Worm (Caenorhabditis elegans) whole organism, mixed stage, embryonic: ENCODE results near the gene F41G3.20.
A peak's percentile ranks its signal among the peaks of the same experiment; 100 is the strongest.

Experiments
- M03D4.4 ChIP-seq: sonication (generic microtip); optimal IDR thresholded peaks from 2 replicates; lab custom pipeline; 2017; ENCODE audit warnings: mild to moderate bottlenecking, missing genetic modification characterization, missing compliant biosample characterization
- bed-3 ChIP-seq: fragments of 200-800 bp; sonication (Bioruptor generic); optimal IDR thresholded peaks from 3 replicates; lab custom pipeline; 2018; ENCODE audit warnings: mild to moderate bottlenecking, missing genetic modification characterization, moderate library complexity, missing compliant biosample characterization
- blmp-1 ChIP-seq: fragments of 150-350 bp; optimal IDR thresholded peaks from 2 replicates; lab custom pipeline; 2014; ENCODE audit warnings: missing biosample characterization, missing genetic modification characterization
- ceh-39 ChIP-seq: fragments of 150-350 bp; optimal IDR thresholded peaks from 2 replicates; lab custom pipeline; 2014; ENCODE audit warnings: missing biosample characterization, missing genetic modification characterization
- ceh-43 ChIP-seq: fragments of 200-800 bp; sonication (Bioruptor generic); optimal IDR thresholded peaks from 2 replicates; lab custom pipeline; 2018; ENCODE audit warnings: mild to moderate bottlenecking, missing genetic modification characterization, moderate library complexity, missing compliant biosample characterization
- ceh-83 ChIP-seq: fragments of 200-800 bp; sonication (Bioruptor generic); optimal IDR thresholded peaks from 2 replicates; lab custom pipeline; 2018; ENCODE audit warnings: mild to moderate bottlenecking, missing genetic modification characterization, missing compliant biosample characterization
- ces-1 ChIP-seq: fragments of 150-350 bp; optimal IDR thresholded peaks from 2 replicates; lab custom pipeline; 2014; ENCODE audit warnings: missing biosample characterization, missing genetic modification reagents, missing genetic modification characterization
- cnd-1 ChIP-seq: fragments of 200-800 bp; sonication (Bioruptor generic); optimal IDR thresholded peaks from 2 replicates; lab custom pipeline; 2018; ENCODE audit warnings: mild to moderate bottlenecking, missing genetic modification characterization, missing compliant biosample characterization
- elt-1 ChIP-seq: sonication (generic microtip); optimal IDR thresholded peaks from 2 replicates; lab custom pipeline; 2017; ENCODE audit warnings: missing genetic modification characterization, mild to moderate bottlenecking, missing compliant biosample characterization, antibody characterized with exemption, moderate library complexity, borderline replicate concordance; ENCODE audit not compliant: insufficient read depth
- elt-3 ChIP-seq: fragments of 150-350 bp; optimal IDR thresholded peaks from 2 replicates; lab custom pipeline; 2014; ENCODE audit warnings: missing biosample characterization, missing genetic modification characterization
- flh-1 ChIP-seq: fragments of 200-800 bp; sonication (Bioruptor generic); optimal IDR thresholded peaks from 2 replicates; lab custom pipeline; 2018; ENCODE audit warnings: mild to moderate bottlenecking, missing genetic modification characterization, moderate library complexity, missing compliant biosample characterization
- hlh-1 ChIP-seq: fragments of 150-350 bp; optimal IDR thresholded peaks from 2 replicates; lab custom pipeline; 2014; ENCODE audit warnings: missing biosample characterization, missing genetic modification reagents, missing genetic modification characterization
- lin-13 ChIP-seq: fragments of 150-350 bp; optimal IDR thresholded peaks from 2 replicates; lab custom pipeline; 2014; ENCODE audit warnings: missing biosample characterization, missing genetic modification characterization
- lin-32 ChIP-seq: fragments of 200-800 bp; sonication (Bioruptor generic); optimal IDR thresholded peaks from 2 replicates; lab custom pipeline; 2018; ENCODE audit warnings: mild to moderate bottlenecking, missing genetic modification characterization, missing compliant biosample characterization
- lsy-2 ChIP-seq: fragments of 150-350 bp; optimal IDR thresholded peaks from 2 replicates; lab custom pipeline; 2014; ENCODE audit warnings: missing biosample characterization, missing genetic modification characterization
- mep-1 ChIP-seq: fragments of 150-350 bp; optimal IDR thresholded peaks from 2 replicates; lab custom pipeline; 2017; ENCODE audit warnings: missing biosample characterization, missing genetic modification reagents, missing genetic modification characterization, inconsistent platforms
- mls-2 ChIP-seq: sonication (generic microtip); optimal IDR thresholded peaks from 2 replicates; lab custom pipeline; 2016; ENCODE audit warnings: mild to moderate bottlenecking, missing genetic modification characterization, moderate library complexity, missing compliant biosample characterization
- nhr-12 ChIP-seq: fragments of 150-350 bp; optimal IDR thresholded peaks from 2 replicates; lab custom pipeline; 2014; ENCODE audit warnings: missing biosample characterization, missing genetic modification characterization
- nhr-237 ChIP-seq: fragments of 150-350 bp; optimal IDR thresholded peaks from 2 replicates; lab custom pipeline; 2014; ENCODE audit warnings: missing biosample characterization, missing genetic modification characterization
- nhr-28 ChIP-seq: fragments of 150-350 bp; optimal IDR thresholded peaks from 2 replicates; lab custom pipeline; 2014; ENCODE audit warnings: missing biosample characterization, missing genetic modification characterization
- nhr-76 ChIP-seq: sonication (generic microtip); optimal IDR thresholded peaks from 2 replicates; lab custom pipeline; 2017; ENCODE audit warnings: missing biosample characterization, missing genetic modification characterization
- pha-4 ChIP-seq: fragments of 150-350 bp; optimal IDR thresholded peaks from 2 replicates; lab custom pipeline; 2018; ENCODE audit warnings: missing biosample characterization, missing genetic modification reagents, missing genetic modification characterization
- sem-2 ChIP-seq: fragments of 200-800 bp; sonication (Bioruptor generic); optimal IDR thresholded peaks from 2 replicates; lab custom pipeline; 2018; ENCODE audit warnings: mild to moderate bottlenecking, missing genetic modification characterization, missing compliant biosample characterization
- sptf-1 ChIP-seq: sonication (generic microtip); optimal IDR thresholded peaks from 2 replicates; lab custom pipeline; 2017; ENCODE audit warnings: mild to moderate bottlenecking, missing genetic modification characterization, moderate library complexity, missing compliant biosample characterization
- unc-120 ChIP-seq: sonication (generic microtip); optimal IDR thresholded peaks from 2 replicates; lab custom pipeline; 2017; ENCODE audit warnings: missing genetic modification characterization, missing compliant biosample characterization; ENCODE audit not compliant: poor library complexity, severe bottlenecking
- unc-39 ChIP-seq: fragments of 150-350 bp; optimal IDR thresholded peaks from 2 replicates; lab custom pipeline; 2014; ENCODE audit warnings: missing biosample characterization, missing genetic modification characterization
- unc-62 ChIP-seq: fragments of 150-350 bp; optimal IDR thresholded peaks from 2 replicates; lab custom pipeline; 2014; ENCODE audit warnings: missing biosample characterization, missing genetic modification reagents, missing genetic modification characterization
- ztf-11 ChIP-seq: fragments of 150-350 bp; optimal IDR thresholded peaks from 2 replicates; lab custom pipeline; 2014; ENCODE audit warnings: missing biosample characterization, missing genetic modification characterization

Gene F41G3.20

DNA sequence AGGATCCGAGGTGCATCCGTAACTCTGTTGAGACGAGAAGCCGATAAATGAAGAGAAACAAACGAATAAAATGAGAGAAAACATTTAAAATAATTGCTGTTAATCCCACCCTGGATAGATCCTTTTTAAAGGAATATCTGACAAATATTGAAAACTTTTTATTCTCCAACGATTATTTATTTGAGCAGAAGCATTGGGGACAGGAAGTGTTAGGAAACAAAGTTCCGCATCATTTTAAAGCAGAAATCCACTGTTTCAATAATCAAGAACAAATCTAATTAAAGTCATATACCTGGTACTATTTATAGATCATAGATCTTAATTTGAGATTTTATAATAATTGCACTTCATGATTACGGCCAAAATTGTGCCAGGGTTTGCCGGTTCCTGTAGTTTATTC lies at the start of gene F41G3.20:
Gene F41G3.20, minus strand, starts transcription at position 101 of the 400 bp plus-strand sequence.
- TF ChIP-seq elt-3 (tag; lab: Kevin White, UChicago) (no peak), mls-2 (tag; lab: Kevin White, UChicago) (no peak), pha-4 (tag; lab: Kevin White, UChicago) (no peak), nhr-28 (no peak), nhr-76 (tag; lab: Kevin White, UChicago) (no peak), lsy-2 (tag; lab: Kevin White, UChicago) (no peak), lin-13 (tag; lab: Kevin White, UChicago) (no peak), unc-39 (no peak), sem-2 (GFP tag; lab: Kevin White, UChicago) (no peak), ceh-83 (GFP tag; lab: Kevin White, UChicago) (no peak), bed-3 (GFP tag; lab: Kevin White, UChicago) (no peak), elt-1 (tag; lab: Kevin White, UChicago) (no peak)

DNA sequence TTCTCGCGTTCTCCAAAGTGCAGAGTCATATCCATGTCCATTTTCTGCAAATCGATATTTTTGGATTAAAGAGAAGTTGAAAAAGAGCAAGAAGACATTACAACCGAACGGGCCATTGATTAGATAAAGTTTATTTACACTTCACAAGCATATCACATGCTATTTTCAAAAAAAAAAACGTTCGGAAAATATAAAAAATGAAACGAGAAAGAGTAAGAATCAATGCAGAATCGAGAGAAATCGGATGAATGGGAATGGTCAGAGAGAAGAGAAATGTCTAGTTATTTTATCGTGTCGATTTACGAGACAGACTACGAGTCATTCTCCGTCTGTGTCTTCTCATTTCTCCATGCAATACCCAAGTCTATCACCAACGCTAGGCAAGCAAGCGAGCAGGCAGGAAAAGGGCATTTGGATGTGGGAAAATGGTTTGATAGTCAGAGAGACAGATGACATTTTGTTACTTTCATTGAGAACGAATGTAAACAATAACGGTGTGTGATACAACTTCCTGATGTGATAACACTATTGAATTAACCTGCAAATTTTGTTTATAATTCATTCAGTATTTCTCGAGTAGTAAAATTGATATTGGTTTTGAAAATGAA lies 49.4 kb upstream of the F41G3.20 start, which contains the start of gene F31E8.4:
Gene F31E8.4, minus strand, starts transcription at position 51 of the 608 bp plus-strand sequence.
- TF ChIP-seq ces-1 (GFP tag; lab: Kevin White, UChicago) (no peak), elt-1 (tag; lab: Kevin White, UChicago) (no peak), unc-39 (no peak), lin-13 (tag; lab: Kevin White, UChicago) (no peak), unc-120 (tag; lab: Kevin White, UChicago) (no peak), cnd-1 (tag; lab: Kevin White, UChicago) (no peak), ztf-11 (tag; lab: Kevin White, UChicago) (no peak), lsy-2 (tag; lab: Kevin White, UChicago) (no peak), hlh-1 (tag; lab: Kevin White, UChicago) (no peak), ceh-43 (GFP tag; lab: Kevin White, UChicago) (no peak), blmp-1 (no peak), mep-1 (tag; lab: Kevin White, UChicago) (no peak)

ce11 chrII:6791891-6792290 lies 41.1 kb upstream of the F41G3.20 start, which contains the start of gene T13C2.2:
T13C2.2 (plus strand) TSS chrII:6792191.
- no peak for TF ChIP-seq flh-1 (GFP tag; lab: Kevin White, UChicago)

- TF ChIP-seq elt-3 (tag; lab: Kevin White, UChicago) (no peak), nhr-12 (tag; lab: Kevin White, UChicago) (no peak), nhr-76 (tag; lab: Kevin White, UChicago) (no peak), flh-1 (GFP tag; lab: Kevin White, UChicago) (no peak), unc-62 (GFP tag; lab: Kevin White, UChicago) (peak; percentile 51), hlh-1 (tag; lab: Kevin White, UChicago) (peak; percentile 66), ceh-83 (GFP tag; lab: Kevin White, UChicago) (no peak)
These were observed 38.0 kb upstream of the F41G3.20 start, which contains the start of gene T13C2.3 for ce11 chrII:6788672-6789298. T13C2.3 (plus strand) TSS chrII:6789248.

DNA sequence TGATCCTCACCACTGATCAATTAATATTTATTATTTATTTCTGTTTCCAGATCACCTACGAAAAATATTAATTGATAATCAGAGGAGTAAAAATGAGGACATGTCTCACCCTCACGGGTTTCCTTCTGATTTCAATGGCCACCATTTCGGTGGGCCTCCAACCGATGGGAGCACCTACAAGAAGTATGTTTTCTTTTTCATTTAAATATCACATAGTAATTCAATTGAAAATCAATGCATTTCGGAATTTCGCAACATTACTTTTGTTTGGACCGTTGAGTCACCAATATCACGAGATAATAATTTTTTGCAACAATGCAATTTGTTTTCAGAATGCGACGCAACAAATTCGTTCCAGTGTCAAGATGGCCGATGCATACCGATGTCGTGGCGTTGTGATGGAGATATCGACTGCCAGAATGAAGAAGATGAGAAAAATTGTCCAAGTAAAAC lies 32.6 kb upstream of the F41G3.20 start, which contains the start of gene gldi-2:
Gene gldi-2, plus strand, starts transcription at position 51 of the 453 bp plus-strand sequence.
- TF ChIP-seq lin-32 (no peak), lsy-2 (tag; lab: Kevin White, UChicago) (no peak), nhr-237 (tag; lab: Kevin White, UChicago) (no peak), ceh-43 (GFP tag; lab: Kevin White, UChicago) (no peak), bed-3 (GFP tag; lab: Kevin White, UChicago) (no peak), nhr-12 (tag; lab: Kevin White, UChicago) (no peak)

DNA sequence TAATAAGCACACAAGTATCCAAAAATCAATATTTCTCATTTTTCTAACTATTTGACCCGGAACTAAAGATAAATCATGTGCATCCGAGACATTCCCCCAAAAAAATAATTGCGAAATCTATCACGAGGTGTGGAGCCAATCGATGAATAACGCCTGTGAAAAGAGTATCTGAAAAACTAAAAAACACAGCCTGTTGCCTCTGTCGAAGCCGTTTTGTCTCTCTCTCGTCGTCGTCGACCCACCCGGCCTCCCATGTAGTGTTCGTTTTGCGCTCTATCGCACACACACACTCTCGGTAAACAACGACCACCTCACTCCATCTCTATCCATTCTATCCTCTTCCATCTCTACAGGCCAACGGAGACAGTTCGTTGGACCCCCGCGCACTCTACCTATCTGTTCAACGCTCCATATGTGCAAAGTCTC lies 31.9 kb upstream of the F41G3.20 start:
- peak; percentile 8 for TF ChIP-seq mep-1 (tag; lab: Kevin White, UChicago)
- TF ChIP-seq nhr-28: no peak
- TF ChIP-seq flh-1 (GFP tag; lab: Kevin White, UChicago): no peak
- TF ChIP-seq M03D4.4 (tag; lab: Kevin White, UChicago): no peak
- TF ChIP-seq ceh-39: peak; percentile 19
- peak; percentile 9 for TF ChIP-seq hlh-1 (tag; lab: Kevin White, UChicago)
- no peak for TF ChIP-seq nhr-12 (tag; lab: Kevin White, UChicago)
- peak; percentile 40 for TF ChIP-seq sptf-1 (tag; lab: Kevin White, UChicago)
- TF ChIP-seq cnd-1 (tag; lab: Kevin White, UChicago): peak; percentile 36
- TF ChIP-seq pha-4 (tag; lab: Kevin White, UChicago): peak; percentile 71
